Fruit fly (Drosophila melanogaster) whole organism, embryonic: ENCODE results near the gene Aps.
A peak's percentile ranks its signal among the peaks of the same experiment; 100 is the strongest.

Source experiments
- BEAF-32 ChIP-seq: fragments of 200-800 bp; sonication (Bioruptor generic); optimal IDR thresholded peaks from 3 replicates; lab custom pipeline; 2017; ENCODE audit warnings: missing biosample characterization, missing genetic modification characterization, mild to moderate bottlenecking, moderate library complexity, missing genetic modification reagents
- Bdp1 ChIP-seq: fragments of 200-800 bp; sonication (Bioruptor generic); optimal IDR thresholded peaks from 3 replicates; lab custom pipeline; 2016; ENCODE audit warnings: missing biosample characterization, missing genetic modification characterization
- CG11247 ChIP-seq: fragments of 200-800 bp; sonication (Bioruptor generic); IDR thresholded peaks from 2 replicates; pipeline ENCODE4 v1.3.6; 2022; ENCODE audit warnings: missing biosample characterization, missing genetic modification characterization
- CG11398 ChIP-seq: fragments of 200-800 bp; sonication (Bioruptor generic); optimal IDR thresholded peaks from 2 replicates; lab custom pipeline; 2016; ENCODE audit warnings: missing biosample characterization, missing genetic modification characterization
- CG12219 ChIP-seq: fragments of 200-800 bp; sonication (Bioruptor generic); optimal IDR thresholded peaks from 3 replicates; lab custom pipeline; 2018; ENCODE audit warnings: missing biosample characterization, mild to moderate bottlenecking, missing genetic modification characterization
- CG13894 ChIP-seq: fragments of 200-800 bp; sonication (Bioruptor generic); optimal IDR thresholded peaks from 3 replicates; lab custom pipeline; 2018; ENCODE audit warnings: missing biosample characterization, mild to moderate bottlenecking, missing genetic modification characterization, moderate library complexity
- CG17361 ChIP-seq: fragments of 200-800 bp; sonication (Bioruptor generic); IDR thresholded peaks from 3 replicates; pipeline ENCODE4 v1.3.6; 2022; ENCODE audit warnings: missing biosample characterization, missing genetic modification characterization
- CG2129 ChIP-seq: fragments of 200-800 bp; sonication (Bioruptor generic); IDR thresholded peaks from 2 replicates; pipeline ENCODE4 v1.3.6; 2022; ENCODE audit warnings: missing biosample characterization, missing genetic modification characterization; ENCODE audit not compliant: partially characterized antibody
- CG30403 ChIP-seq: fragments of 200-800 bp; sonication (Bioruptor generic); optimal IDR thresholded peaks from 3 replicates; lab custom pipeline; 2016; ENCODE audit warnings: missing biosample characterization, missing genetic modification characterization
- CG31388 ChIP-seq: fragments of 200-800 bp; sonication (Bioruptor generic); optimal IDR thresholded peaks from 2 replicates; lab custom pipeline; 2016; ENCODE audit warnings: missing biosample characterization, missing genetic modification characterization
- CG33557 ChIP-seq: fragments of 200-800 bp; sonication (Bioruptor generic); optimal IDR thresholded peaks from 2 replicates; lab custom pipeline; 2019; ENCODE audit warnings: missing biosample characterization, mild to moderate bottlenecking, missing genetic modification characterization, moderate library complexity
- CG34224 ChIP-seq: fragments of 200-800 bp; sonication (Bioruptor generic); IDR thresholded peaks from 3 replicates; pipeline ENCODE4 v1.3.6; 2022; ENCODE audit warnings: missing biosample characterization, missing genetic modification characterization; ENCODE audit not compliant: partially characterized antibody
- CG4707 ChIP-seq: fragments of 200-800 bp; sonication (Bioruptor generic); optimal IDR thresholded peaks from 2 replicates; lab custom pipeline; 2018; ENCODE audit warnings: missing biosample characterization, mild to moderate bottlenecking, missing genetic modification characterization, moderate library complexity
- CG5245 ChIP-seq: fragments of 200-800 bp; sonication (Bioruptor generic); optimal IDR thresholded peaks from 3 replicates; lab custom pipeline; 2016; ENCODE audit warnings: missing biosample characterization, missing genetic modification characterization
- CG6813 ChIP-seq: fragments of 200-800 bp; sonication (Bioruptor generic); optimal IDR thresholded peaks from 2 replicates; lab custom pipeline; 2017; ENCODE audit warnings: missing biosample characterization, missing genetic modification characterization, mild to moderate bottlenecking, moderate library complexity, missing genetic modification reagents
- CG8944 ChIP-seq: fragments of 200-800 bp; sonication (Bioruptor generic); optimal IDR thresholded peaks from 3 replicates; lab custom pipeline; 2016; ENCODE audit warnings: missing biosample characterization, missing genetic modification characterization
- CG9215 ChIP-seq: fragments of 200-800 bp; sonication (Bioruptor generic); IDR thresholded peaks from 2 replicates; pipeline ENCODE4 v1.3.6; 2022; ENCODE audit warnings: missing biosample characterization, missing genetic modification characterization
- CG9437 ChIP-seq: fragments of 200-800 bp; sonication (Bioruptor generic); optimal IDR thresholded peaks from 2 replicates; lab custom pipeline; 2018; ENCODE audit warnings: missing biosample characterization, mild to moderate bottlenecking, missing genetic modification characterization
- CG9727 ChIP-seq: fragments of 200-800 bp; sonication (Bioruptor generic); optimal IDR thresholded peaks from 3 replicates; lab custom pipeline; 2017; ENCODE audit warnings: missing biosample characterization, mild to moderate bottlenecking, missing genetic modification characterization
- CG9797 ChIP-seq: fragments of 200-800 bp; sonication (Bioruptor generic); optimal IDR thresholded peaks from 3 replicates; lab custom pipeline; 2018; ENCODE audit warnings: missing biosample characterization, mild to moderate bottlenecking, missing genetic modification characterization
- D19B ChIP-seq: fragments of 200-800 bp; sonication (Bioruptor generic); optimal IDR thresholded peaks from 2 replicates; lab custom pipeline; 2017; ENCODE audit warnings: missing biosample characterization, mild to moderate bottlenecking, missing genetic modification characterization
- Drgx ChIP-seq: fragments of 200-800 bp; sonication (Bioruptor generic); IDR thresholded peaks from 2 replicates; pipeline ENCODE4 v1.3.6; 2022; ENCODE audit warnings: missing biosample characterization, missing genetic modification characterization
- Elba2 ChIP-seq: fragments of 200-800 bp; sonication (Bioruptor generic); optimal IDR thresholded peaks from 3 replicates; lab custom pipeline; 2016; ENCODE audit warnings: missing biosample characterization, missing genetic modification characterization
- GATAe ChIP-seq: fragments of 200-800 bp; sonication (Bioruptor generic); conservative IDR thresholded peaks from 2 replicates; pipeline ENCODE4 v1.3.6; 2022; ENCODE audit warnings: missing biosample characterization, missing genetic modification characterization
- H2.0 ChIP-seq: fragments of 200-800 bp; sonication (Bioruptor generic); IDR thresholded peaks from 2 replicates; pipeline ENCODE4 v1.3.6; 2022; ENCODE audit warnings: missing biosample characterization, missing genetic modification characterization
- Hr39 ChIP-seq: fragments of >200 bp; optimal IDR thresholded peaks from 2 replicates; lab custom pipeline; 2017
- Lhr ChIP-seq: fragments of 200-800 bp; sonication (Bioruptor generic); optimal IDR thresholded peaks from 3 replicates; lab custom pipeline; 2017; ENCODE audit warnings: mild to moderate bottlenecking, missing biosample characterization, missing genetic modification reagents, missing genetic modification characterization
- Ravus ChIP-seq: fragments of 200-800 bp; sonication (Bioruptor generic); IDR thresholded peaks from 2 replicates; pipeline ENCODE4 v1.3.6; 2022; ENCODE audit warnings: missing biosample characterization, missing genetic modification characterization
- Rx ChIP-seq: fragments of 200-800 bp; sonication (Bioruptor generic); IDR thresholded peaks from 2 replicates; pipeline ENCODE4 v1.3.6; 2022; ENCODE audit warnings: missing biosample characterization, missing genetic modification characterization
- Xrp1 ChIP-seq: fragments of 200-800 bp; sonication (Bioruptor generic); IDR thresholded peaks from 2 replicates; pipeline ENCODE4 v1.3.6; 2022; ENCODE audit warnings: missing biosample characterization, missing genetic modification characterization
- aop ChIP-seq: fragments of 200-800 bp; sonication (Bioruptor generic); IDR thresholded peaks from 2 replicates; pipeline ENCODE4 v1.3.6; 2022; ENCODE audit warnings: missing biosample characterization, missing genetic modification characterization
- en ChIP-seq: fragments of 200-800 bp; sonication (Bioruptor generic); optimal IDR thresholded peaks from 2 replicates; lab custom pipeline; 2016; ENCODE audit warnings: missing biosample characterization, missing genetic modification characterization
- gem ChIP-seq: fragments of 200-800 bp; sonication (Bioruptor generic); optimal IDR thresholded peaks from 2 replicates; lab custom pipeline; 2019; ENCODE audit warnings: missing biosample characterization, mild to moderate bottlenecking, missing genetic modification characterization, moderate library complexity
- jing ChIP-seq: fragments of 200-800 bp; sonication (Bioruptor generic); optimal IDR thresholded peaks from 2 replicates; lab custom pipeline; 2018; ENCODE audit warnings: missing biosample characterization, mild to moderate bottlenecking, missing genetic modification characterization
- lilli ChIP-seq: fragments of 200-800 bp; sonication (Bioruptor generic); optimal IDR thresholded peaks from 3 replicates; lab custom pipeline; 2016; ENCODE audit warnings: missing biosample characterization, missing genetic modification characterization
- lov ChIP-seq, 2 experiments: fragments of 200-800 bp in 1 of 2; fragments of >200 bp in 1 of 2; sonication (Bioruptor generic) in 1 of 2; IDR thresholded peaks in 1 of 2; optimal IDR thresholded peaks in 1 of 2; 2 replicates in 1 of 2; 3 replicates in 1 of 2; pipeline versions ENCODE4 v1.3.6 to Lab custom; 2017 to 2022; ENCODE audit warnings: missing biosample characterization in 1 of 2, missing genetic modification characterization in 1 of 2
- mld ChIP-seq: fragments of 200-800 bp; sonication (Bioruptor generic); IDR thresholded peaks from 3 replicates; pipeline ENCODE4 v1.3.6; 2022; ENCODE audit warnings: missing biosample characterization, missing genetic modification characterization; ENCODE audit not compliant: partially characterized antibody
- nerfin-1 ChIP-seq: fragments of 200-800 bp; sonication (Bioruptor generic); optimal IDR thresholded peaks from 3 replicates; lab custom pipeline; 2019; ENCODE audit warnings: missing biosample characterization, mild to moderate bottlenecking, missing genetic modification characterization, moderate library complexity
- otp ChIP-seq: fragments of 200-800 bp; sonication (Bioruptor generic); IDR thresholded peaks from 3 replicates; pipeline ENCODE4, ENCODE4 v1.3.6; 2022; ENCODE audit warnings: missing biosample characterization, missing genetic modification characterization
- peb ChIP-seq: fragments of 200-800 bp; sonication (Bioruptor generic); IDR thresholded peaks from 2 replicates; pipeline ENCODE4 v1.3.6; 2022; ENCODE audit warnings: missing biosample characterization, missing genetic modification characterization
- psq ChIP-seq: fragments of 200-800 bp; sonication (Bioruptor generic); optimal IDR thresholded peaks from 2 replicates; lab custom pipeline; 2017; ENCODE audit warnings: missing biosample characterization, missing genetic modification characterization
- pzg ChIP-seq: fragments of 200-800 bp; sonication (Bioruptor generic); optimal IDR thresholded peaks from 3 replicates; lab custom pipeline; 2018; ENCODE audit warnings: missing biosample characterization, mild to moderate bottlenecking, missing genetic modification characterization, moderate library complexity
- rib ChIP-seq: fragments of 200-800 bp; sonication (Bioruptor generic); IDR thresholded peaks from 2 replicates; pipeline ENCODE4 v1.3.6; 2022; ENCODE audit warnings: missing biosample characterization, missing genetic modification characterization
- stc ChIP-seq: fragments of 200-800 bp; sonication (Bioruptor generic); IDR thresholded peaks from 2 replicates; pipeline ENCODE4 v1.3.6; 2022; ENCODE audit warnings: missing biosample characterization, missing genetic modification characterization
- tna ChIP-seq: fragments of 200-800 bp; sonication (Bioruptor generic); IDR thresholded peaks from 2 replicates; pipeline ENCODE4 v1.3.6; 2022; ENCODE audit warnings: missing biosample characterization, missing genetic modification characterization; ENCODE audit not compliant: partially characterized antibody
- tx ChIP-seq: fragments of 200-800 bp; sonication (Bioruptor generic); optimal IDR thresholded peaks from 2 replicates; lab custom pipeline; 2016; ENCODE audit warnings: missing biosample characterization, missing genetic modification characterization
- usp ChIP-seq: fragments of >200 bp; optimal IDR thresholded peaks from 2 replicates; lab custom pipeline; 2017; ENCODE audit warnings: missing biosample characterization, missing genetic modification characterization
- wdn ChIP-seq: fragments of 200-800 bp; sonication (Bioruptor generic); IDR thresholded peaks from 2 replicates; pipeline ENCODE4 v1.3.6; 2022; ENCODE audit warnings: missing biosample characterization, missing genetic modification characterization

Aps gene

dm6 chr3L:10855419-10856213 is 43.3 kb downstream of the Aps start (continued):
- TF ChIP-seq CG5245 (GFP tag; lab: Kevin White, UChicago): peak; percentile 57
- TF ChIP-seq Drgx (GFP tag; lab: Robert Waterston, UW): peak; percentile 91
- no peak for TF ChIP-seq lov (optimal IDR thresholded peaks at IDR 0.05; lab: Kevin White, UChicago)
- TF ChIP-seq lov (GFP tag; IDR thresholded peaks at IDR 0.05; lab: Robert Waterston, UW): peak; percentile 85; the same call in 2 of the 3 replicates
- TF ChIP-seq Ravus (GFP tag; lab: Robert Waterston, UW): peak; percentile 41
- peak; percentile 72 for TF ChIP-seq tna (GFP tag; lab: Robert Waterston, UW)
- TF ChIP-seq H2.0 (GFP tag; lab: Robert Waterston, UW): peak; percentile 72
- TF ChIP-seq Elba2: peak; percentile 61
- peak; percentile 90 for TF ChIP-seq CG17361 (GFP tag; lab: Robert Waterston, UW)
- TF ChIP-seq CG2129: no peak
- TF ChIP-seq rib (GFP tag; lab: Robert Waterston, UW): 0 out of 2 replicates have a peak, but pooled peaks have one; percentile 27
- TF ChIP-seq Xrp1 (GFP tag; lab: Robert Waterston, UW): peak; percentile 96
- no peak for TF ChIP-seq aop (GFP tag; lab: Robert Waterston, UW)
- peak; percentile 90 for TF ChIP-seq CG33557
- TF ChIP-seq en: no peak
- peak; percentile 52 for TF ChIP-seq CG4707 (GFP tag; lab: Kevin White, UChicago)
- peak; percentile 19; the same call in 1 of the 2 replicates for TF ChIP-seq GATAe (GFP tag; lab: Robert Waterston, UW)
- peak; percentile 54; the same call in 1 of the 2 replicates for TF ChIP-seq Rx (GFP tag; lab: Robert Waterston, UW)
- peak; percentile 24 for TF ChIP-seq Lhr
- TF ChIP-seq lilli: peak; percentile 61
- TF ChIP-seq D19B (GFP tag; lab: Kevin White, UChicago): peak; percentile 38
- peak; percentile 27 for TF ChIP-seq psq (GFP tag; lab: Kevin White, UChicago)
- no peak for TF ChIP-seq pzg (GFP tag; lab: Kevin White, UChicago)
- TF ChIP-seq BEAF-32: no peak
- TF ChIP-seq peb (GFP tag; lab: Robert Waterston, UW): peak; percentile 60; the same call in 1 of the 2 replicates
- TF ChIP-seq CG11247: peak; percentile 74; the same call in 1 of the 2 replicates
- TF ChIP-seq usp: no peak
- TF ChIP-seq otp: peak; percentile 53; the same call in 1 of the 3 replicates
- peak; percentile 86 for TF ChIP-seq stc (GFP tag; lab: Robert Waterston, UW)
- TF ChIP-seq gem (tag; lab: Kevin White, UChicago): peak; percentile 95
- peak; percentile 73 for TF ChIP-seq CG12219 (GFP tag; lab: Kevin White, UChicago)
- peak; percentile 64 for TF ChIP-seq jing (GFP tag; lab: Kevin White, UChicago)
- peak; percentile 78 for TF ChIP-seq CG13894 (tag; lab: Kevin White, UChicago)
- TF ChIP-seq Bdp1 (GFP tag; lab: Kevin White, UChicago): peak; percentile 9
- TF ChIP-seq CG6813 (GFP tag; lab: Kevin White, UChicago): peak; percentile 87
- TF ChIP-seq CG30403: peak; percentile 80
- no peak for TF ChIP-seq tx (GFP tag; lab: Kevin White, UChicago)
- TF ChIP-seq CG9727 (GFP tag; lab: Kevin White, UChicago): peak; percentile 94
- TF ChIP-seq CG11398 (GFP tag; lab: Kevin White, UChicago): no peak
- TF ChIP-seq CG9215: peak; percentile 87
- TF ChIP-seq wdn (GFP tag; lab: Robert Waterston, UW): peak; percentile 74; the same call in 1 of the 2 replicates
- no peak for TF ChIP-seq CG9797
- TF ChIP-seq CG9437: peak; percentile 79
- no peak for TF ChIP-seq CG8944 (GFP tag; lab: Kevin White, UChicago)
- no peak; the same call in 2 of the 3 replicates for TF ChIP-seq mld (GFP tag; lab: Robert Waterston, UW)
- TF ChIP-seq CG31388 (GFP tag; lab: Kevin White, UChicago): peak; percentile 56
- no peak for TF ChIP-seq Hr39
- peak; percentile 84 for TF ChIP-seq nerfin-1
- no peak for TF ChIP-seq CG34224 (GFP tag; lab: Robert Waterston, UW)
